Fruit fly (Drosophila melanogaster): ENCODE data around the gene Atg3.

The Atg3 gene

DNA sequence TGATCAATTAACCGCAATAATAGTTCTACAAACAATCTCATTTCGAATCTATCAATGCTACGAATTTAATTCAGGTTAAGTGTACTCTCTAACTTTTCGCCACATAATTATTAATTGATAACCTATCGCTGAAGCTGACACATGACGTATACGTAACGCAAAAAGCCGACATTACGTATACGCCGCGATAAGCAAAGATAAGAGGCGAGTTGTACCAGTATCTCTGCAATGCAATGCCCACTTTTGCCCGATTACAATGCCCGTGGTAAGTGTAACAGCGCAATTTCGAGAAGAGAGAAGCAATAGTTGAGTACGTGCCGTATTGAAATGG, 43.5 kb downstream of the Atg3 start (continued):
- no peak for TF ChIP-seq CG7745 (tag; optimal IDR thresholded peaks at IDR 0.05)
- TF ChIP-seq gsb-n (tag; optimal IDR thresholded peaks at IDR 0.05): no peak
- no peak for TF ChIP-seq trem (tag; optimal IDR thresholded peaks at IDR 0.05)
- no peak for TF ChIP-seq croc (GFP tag; conservative IDR thresholded peaks at IDR 0.05)
- TF ChIP-seq CG16813 (GFP tag; IDR thresholded peaks at IDR 0.05; ENCODE audit: partially characterized antibody): no peak
- no peak for TF ChIP-seq CG8089 (GFP tag; optimal IDR thresholded peaks at IDR 0.05)
- no peak for TF ChIP-seq CG12744 (GFP tag; optimal IDR thresholded peaks at IDR 0.05)
- TF ChIP-seq sob (GFP tag; IDR thresholded peaks at IDR 0.05): no peak

DNA sequence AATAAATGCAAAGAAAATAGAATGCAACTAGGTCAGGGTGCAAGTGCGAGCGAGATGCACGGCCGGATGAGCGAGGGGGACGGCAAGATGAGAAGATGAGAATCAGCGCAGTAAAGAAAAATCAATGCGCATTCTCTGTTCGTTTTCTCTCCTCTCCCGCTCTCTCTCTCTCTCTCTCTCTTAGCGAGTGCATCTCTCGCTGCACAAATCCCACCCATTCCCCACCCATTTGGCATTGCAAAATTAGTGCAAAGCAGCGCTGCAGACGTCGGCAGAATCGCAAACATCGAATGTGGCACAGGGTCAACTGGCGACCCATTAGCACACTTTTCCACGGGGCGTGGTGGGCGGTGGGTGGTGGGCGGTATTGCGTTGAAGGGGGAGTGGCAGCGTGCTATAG, 44.3 kb downstream of the Atg3 start:
- 0 out of 2 replicates have a peak, but pooled peaks have one; percentile 23 for TF ChIP-seq CG32532 (GFP tag; IDR thresholded peaks at IDR 0.05)
- TF ChIP-seq CG8089 (GFP tag; optimal IDR thresholded peaks at IDR 0.05): no peak
- TF ChIP-seq ato (GFP tag; IDR thresholded peaks at IDR 0.05; ENCODE audit: partially characterized antibody): no peak
- TF ChIP-seq ase (GFP tag; IDR thresholded peaks at IDR 0.05): no peak
- TF ChIP-seq exex (tag; optimal IDR thresholded peaks at IDR 0.05): no peak
- TF ChIP-seq tll (GFP tag; optimal IDR thresholded peaks at IDR 0.05): no peak
- no peak for TF ChIP-seq corto (GFP tag; optimal IDR thresholded peaks at IDR 0.05)
- peak; percentile 58; the same call in 1 of the 3 replicates for TF ChIP-seq ci (GFP tag; IDR thresholded peaks at IDR 0.05)
- TF ChIP-seq cg (GFP tag; optimal IDR thresholded peaks at IDR 0.05): no peak
- no peak for TF ChIP-seq CG18764 (GFP tag; optimal IDR thresholded peaks at IDR 0.05)
- no peak for TF ChIP-seq rib (GFP tag; IDR thresholded peaks at IDR 0.05)
- no peak for TF ChIP-seq CG11398 (GFP tag; optimal IDR thresholded peaks at IDR 0.05)
- TF ChIP-seq h (optimal IDR thresholded peaks at IDR 0.05): no peak
- no peak for TF ChIP-seq E2f2 (GFP tag; IDR thresholded peaks at IDR 0.05)
- TF ChIP-seq CG6683 (GFP tag; optimal IDR thresholded peaks at IDR 0.05): no peak
- no peak for TF ChIP-seq trh (GFP tag; optimal IDR thresholded peaks at IDR 0.05)
- peak; percentile 24 for TF ChIP-seq CG1832 (GFP tag; optimal IDR thresholded peaks at IDR 0.05)
- TF ChIP-seq Drgx (GFP tag; IDR thresholded peaks at IDR 0.05): peak; percentile 27; the same call in 1 of the 2 replicates
- no peak for TF ChIP-seq insv (GFP tag; optimal IDR thresholded peaks at IDR 0.05)
- TF ChIP-seq zen (tag; optimal IDR thresholded peaks at IDR 0.05): no peak
- TF ChIP-seq knrl (GFP tag; IDR thresholded peaks at IDR 0.05; ENCODE audit: partially characterized antibody): no peak
- TF ChIP-seq CG31224 (GFP tag; IDR thresholded peaks at IDR 0.05): no peak
- no peak for TF ChIP-seq ara (GFP tag; IDR thresholded peaks at IDR 0.05)
- TF ChIP-seq Nf-YC (tag; optimal IDR thresholded peaks at IDR 0.05): no peak
- TF ChIP-seq CG15479 (GFP tag; optimal IDR thresholded peaks at IDR 0.05): peak; percentile 21
- peak; percentile 41 for TF ChIP-seq yki (optimal IDR thresholded peaks at IDR 0.05)
- 0 out of 2 replicates have a peak, but pooled peaks have one; percentile 28 for TF ChIP-seq CG10321 (GFP tag; IDR thresholded peaks at IDR 0.05)
- no peak for TF ChIP-seq Sox100B (GFP tag; optimal IDR thresholded peaks at IDR 0.05)
- no peak for TF ChIP-seq CG12236 (GFP tag; optimal IDR thresholded peaks at IDR 0.05)
- TF ChIP-seq CG6175 (GFP tag; IDR thresholded peaks at IDR 0.05): no peak
- TF ChIP-seq CG4730 (GFP tag; IDR thresholded peaks at IDR 0.05): no peak
- TF ChIP-seq crc (GFP tag; optimal IDR thresholded peaks at IDR 0.05): no peak
- no peak for TF ChIP-seq Eip74EF (GFP tag; optimal IDR thresholded peaks at IDR 0.05)
- no peak for TF ChIP-seq CG2129 (GFP tag; IDR thresholded peaks at IDR 0.05; ENCODE audit: partially characterized antibody)
- TF ChIP-seq CG7928 (GFP tag; optimal IDR thresholded peaks at IDR 0.05): no peak
- 0 out of 3 replicates have a peak, but pooled peaks have one; percentile 14 for TF ChIP-seq Dbx (GFP tag; IDR thresholded peaks at IDR 0.05)
- TF ChIP-seq Trl (optimal IDR thresholded peaks at IDR 0.05): peak; percentile 49 to 65
- TF ChIP-seq Trl (GFP tag; optimal IDR thresholded peaks at IDR 0.05): no peak
- TF ChIP-seq nom (GFP tag; optimal IDR thresholded peaks at IDR 0.05): peak; percentile 15
- TF ChIP-seq grn (GFP tag; optimal IDR thresholded peaks at IDR 0.05): no peak

Data from whole organism, embryonic.